Worm (Caenorhabditis elegans) whole organism, L3 larva: Measurements from ENCODE around the gene F47E1.20.

Experiments
- ceh-28 ChIP-seq: fragments of 150-350 bp; optimal IDR thresholded peaks from 2 replicates; lab custom pipeline; 2014; ENCODE audit warnings: missing biosample characterization, missing genetic modification reagents, missing genetic modification characterization
- egl-27 ChIP-seq: sonication (generic microtip); optimal IDR thresholded peaks from 4 replicates; lab custom pipeline; 2017; ENCODE audit warnings: missing biosample characterization, missing genetic modification reagents, missing genetic modification characterization
- elt-2 ChIP-seq: sonication (generic microtip); optimal IDR thresholded peaks from 2 replicates; lab custom pipeline; 2016; ENCODE audit warnings: missing genetic modification reagents, mild to moderate bottlenecking, missing genetic modification characterization, missing compliant biosample characterization
- fos-1 ChIP-seq: fragments of 150-350 bp; optimal IDR thresholded peaks from 2 replicates; lab custom pipeline; 2014; ENCODE audit warnings: missing biosample characterization, missing genetic modification characterization
- nhr-237 ChIP-seq: fragments of 150-350 bp; optimal IDR thresholded peaks from 2 replicates; lab custom pipeline; 2014; ENCODE audit warnings: missing biosample characterization, missing genetic modification characterization
- nhr-28 ChIP-seq: fragments of 150-350 bp; optimal IDR thresholded peaks from 2 replicates; lab custom pipeline; 2014; ENCODE audit warnings: missing biosample characterization, missing genetic modification characterization
- nhr-76 ChIP-seq: fragments of 150-350 bp; sonication (generic microtip); optimal IDR thresholded peaks from 5 replicates; lab custom pipeline; 2014; ENCODE audit warnings: missing biosample characterization, missing genetic modification characterization
- unc-62 ChIP-seq: fragments of 150-350 bp; sonication (generic microtip); optimal IDR thresholded peaks from 4 replicates; lab custom pipeline; 2014; ENCODE audit warnings: missing biosample characterization, missing genetic modification reagents, missing genetic modification characterization

DNA sequence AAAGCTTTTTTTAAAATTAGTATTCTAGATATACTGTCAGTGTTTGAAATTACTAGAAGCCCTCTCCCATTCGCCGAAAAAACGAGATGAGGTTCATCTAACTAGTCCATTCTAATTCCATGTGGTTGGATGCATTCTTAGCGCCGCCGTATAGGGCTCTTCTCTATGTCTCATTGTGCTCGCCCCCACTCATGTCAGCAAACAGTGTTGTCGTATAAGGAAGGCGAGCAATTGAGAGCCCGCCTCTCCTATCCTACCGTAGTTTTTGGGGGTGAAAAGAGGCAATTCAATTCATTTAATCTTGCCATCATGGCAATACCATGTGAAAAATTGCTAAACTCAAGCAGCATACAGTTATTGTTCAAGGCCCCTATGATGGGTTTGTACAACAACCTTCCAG is at the start of gene F47E1.20:
- TF ChIP-seq nhr-237 (tag; lab: Kevin White, UChicago) (no peak), nhr-28 (no peak), elt-2 (tag; lab: Kevin White, UChicago) (no peak), egl-27 (tag; lab: Kevin White, UChicago) (no peak), nhr-76 (tag; lab: Kevin White, UChicago) (no peak), unc-62 (no peak), ceh-28 (tag; lab: Kevin White, UChicago) (no peak), fos-1 (tag; lab: Kevin White, UChicago) (no peak)
